Fruit fly (Drosophila melanogaster): Measurements from ENCODE around the gene QC.

DNA sequence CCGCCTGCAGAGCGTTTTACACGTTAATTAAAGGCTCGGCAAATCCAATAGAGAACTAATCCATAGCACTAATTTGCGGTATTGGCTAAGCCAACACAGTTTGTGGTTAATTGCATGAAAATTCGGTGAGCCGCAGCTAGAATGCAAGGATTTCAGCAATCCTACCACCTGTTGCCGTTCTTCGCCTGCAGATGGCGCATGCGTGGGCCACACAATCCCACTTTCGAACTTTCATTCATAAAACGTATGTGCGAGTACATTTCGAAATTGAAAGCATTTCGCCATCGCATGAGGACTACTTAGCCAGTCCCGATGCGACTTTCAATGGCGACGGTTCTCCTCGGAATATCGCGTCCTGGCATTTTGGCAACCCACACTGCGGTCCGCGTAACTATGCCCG, 4.8 kb upstream of the QC start, which contains the start of gene CG13288:
- no peak for TF ChIP-seq D1 (tag; optimal IDR thresholded peaks at IDR 0.05)
- no peak for TF ChIP-seq CG9948 (tag; optimal IDR thresholded peaks at IDR 0.05)
- TF ChIP-seq Snoo (tag; optimal IDR thresholded peaks at IDR 0.05), result no peak
- TF ChIP-seq CG4496 (GFP tag; IDR thresholded peaks at IDR 0.05), result no peak

Data from whole organism, pupa.